Worm (Caenorhabditis elegans) whole organism, L4 larva: Measurements from ENCODE around the gene srw-38.

Experiments used
- ZK546.5 ChIP-seq, 2 experiments: sonication (generic microtip); optimal IDR thresholded peaks; 2 replicates each; lab custom pipeline; 2017; ENCODE audit warnings: missing biosample characterization in 2 of 2, missing genetic modification characterization in 2 of 2
- arid-1 ChIP-seq: fragments of 200-800 bp; sonication (Bioruptor generic); conservative IDR thresholded peaks from 2 replicates; pipeline ENCODE4 v1.3.6; 2022; ENCODE audit warnings: missing genetic modification reagents, missing genetic modification characterization, missing compliant biosample characterization
- gei-8 ChIP-seq: fragments of 200-800 bp; sonication (Bioruptor generic); optimal IDR thresholded peaks from 2 replicates; lab custom pipeline; 2018; ENCODE audit warnings: mild to moderate bottlenecking, missing genetic modification characterization, missing compliant biosample characterization
- hlh-11 ChIP-seq: fragments of 200-800 bp; sonication (Bioruptor generic); optimal IDR thresholded peaks from 2 replicates; lab custom pipeline; 2018; ENCODE audit warnings: mild to moderate bottlenecking, missing genetic modification characterization, missing compliant biosample characterization
- jun-1 ChIP-seq: fragments of 150-350 bp; optimal IDR thresholded peaks from 2 replicates; lab custom pipeline; 2014; ENCODE audit warnings: missing biosample characterization, missing genetic modification reagents, missing genetic modification characterization
- mes-2 ChIP-seq: sonication (generic microtip); optimal IDR thresholded peaks from 2 replicates; lab custom pipeline; 2016; ENCODE audit warnings: missing genotype, mild to moderate bottlenecking, missing genetic modification characterization, missing compliant biosample characterization; ENCODE audit not compliant: poor library complexity, severe bottlenecking
- nhr-48 ChIP-seq: sonication (generic microtip); optimal IDR thresholded peaks from 2 replicates; lab custom pipeline; 2016; ENCODE audit warnings: mild to moderate bottlenecking, missing genetic modification characterization, missing compliant biosample characterization
- nhr-6 ChIP-seq: fragments of 150-350 bp; optimal IDR thresholded peaks from 2 replicates; lab custom pipeline; 2014; ENCODE audit warnings: missing biosample characterization, missing genetic modification characterization
- zag-1 ChIP-seq: fragments of 150-350 bp; optimal IDR thresholded peaks from 2 replicates; lab custom pipeline; 2014; ENCODE audit warnings: missing biosample characterization, missing genetic modification characterization
- ztf-11 ChIP-seq: fragments of 150-350 bp; optimal IDR thresholded peaks from 2 replicates; lab custom pipeline; 2014; ENCODE audit warnings: missing biosample characterization, missing genetic modification characterization

- TF ChIP-seq arid-1 (GFP tag; lab: Robert Waterston, UW) (no peak), hlh-11 (tag; lab: Kevin White, UChicago) (no peak), ZK546.5 (tag; optimal IDR thresholded peaks at IDR 0.05; lab: Kevin White, UChicago) (no peak), ztf-11 (tag; lab: Kevin White, UChicago) (no peak), nhr-6 (tag; lab: Kevin White, UChicago) (no peak), jun-1 (tag; lab: Kevin White, UChicago) (no peak), mes-2 (tag; lab: Kevin White, UChicago) (no peak), nhr-48 (tag; lab: Kevin White, UChicago) (no peak), zag-1 (tag; lab: Kevin White, UChicago) (no peak), gei-8 (GFP tag; lab: Kevin White, UChicago) (no peak)
Observed at ce11 chrV:19848014-19848413, 11.8 kb downstream of the srw-38 start, which contains the start of gene Y116F11B.7.
